Fruit fly (Drosophila melanogaster) whole organism, embryonic: ENCODE measurements around the gene piwi.

Source experiments
- Antp ChIP-seq: fragments of 200-800 bp; sonication (Bioruptor generic); optimal IDR thresholded peaks from 3 replicates; lab custom pipeline; 2016; ENCODE audit warnings: missing biosample characterization, missing genetic modification characterization
- Asciz ChIP-seq: fragments of 200-800 bp; sonication (Bioruptor generic); optimal IDR thresholded peaks from 2 replicates; lab custom pipeline; 2017; ENCODE audit warnings: missing biosample characterization, mild to moderate bottlenecking, missing genetic modification characterization, missing genetic modification reagents
- CG11695 ChIP-seq: fragments of 200-800 bp; sonication (Bioruptor generic); IDR thresholded peaks from 3 replicates; pipeline ENCODE4 v1.3.6; 2022; ENCODE audit warnings: missing biosample characterization, missing genetic modification characterization
- CG12769 ChIP-seq: fragments of 200-800 bp; sonication (Bioruptor generic); optimal IDR thresholded peaks from 2 replicates; lab custom pipeline; 2019; ENCODE audit warnings: missing biosample characterization, mild to moderate bottlenecking, missing genetic modification characterization, moderate library complexity
- CG14014 ChIP-seq: fragments of 200-800 bp; sonication (Bioruptor generic); IDR thresholded peaks from 2 replicates; pipeline ENCODE4 v1.3.6; 2022; ENCODE audit warnings: missing biosample characterization, missing genetic modification characterization
- CG14860 ChIP-seq: fragments of 200-800 bp; sonication (Bioruptor generic); IDR thresholded peaks from 3 replicates; pipeline ENCODE4 v1.3.6; 2022; ENCODE audit warnings: missing biosample characterization, missing genetic modification characterization; ENCODE audit not compliant: partially characterized antibody
- CG15011 ChIP-seq: fragments of 200-800 bp; sonication (Bioruptor generic); optimal IDR thresholded peaks from 3 replicates; lab custom pipeline; 2018; ENCODE audit warnings: missing biosample characterization, mild to moderate bottlenecking, missing genetic modification characterization
- CG1529 ChIP-seq: fragments of 200-800 bp; sonication (Bioruptor generic); optimal IDR thresholded peaks from 3 replicates; lab custom pipeline; 2018; ENCODE audit warnings: missing biosample characterization, missing genetic modification characterization
- CG15696 ChIP-seq: fragments of 200-800 bp; sonication (Bioruptor generic); optimal IDR thresholded peaks from 2 replicates; lab custom pipeline; 2019; ENCODE audit warnings: missing biosample characterization, mild to moderate bottlenecking, missing genetic modification characterization, moderate library complexity
- CG16779 ChIP-seq: fragments of 200-800 bp; sonication (Bioruptor generic); IDR thresholded peaks from 2 replicates; pipeline ENCODE4 v1.3.6; 2022; ENCODE audit warnings: missing biosample characterization, missing genetic modification characterization
- CG16863 ChIP-seq: fragments of 200-800 bp; sonication (Bioruptor generic); optimal IDR thresholded peaks from 3 replicates; lab custom pipeline; 2016; ENCODE audit warnings: missing biosample characterization, missing genetic modification characterization
- CG17328 ChIP-seq: fragments of 200-800 bp; sonication (Bioruptor generic); IDR thresholded peaks from 2 replicates; pipeline ENCODE4 v1.3.6; 2022; ENCODE audit warnings: missing biosample characterization, missing genetic modification characterization
- CG17802 ChIP-seq: fragments of 200-800 bp; sonication (Bioruptor generic); optimal IDR thresholded peaks from 2 replicates; lab custom pipeline; 2018; ENCODE audit warnings: missing biosample characterization, mild to moderate bottlenecking, missing genetic modification characterization, moderate library complexity
- CG17829 ChIP-seq: fragments of 200-800 bp; optimal IDR thresholded peaks from 2 replicates; lab custom pipeline; 2019; ENCODE audit warnings: missing biosample characterization, mild to moderate bottlenecking, missing genetic modification characterization, moderate library complexity
- CG2116 ChIP-seq: fragments of 200-800 bp; sonication (Bioruptor generic); optimal IDR thresholded peaks from 3 replicates; lab custom pipeline; 2018; ENCODE audit warnings: missing biosample characterization, mild to moderate bottlenecking, missing genetic modification characterization
- CG4328 ChIP-seq: fragments of 200-800 bp; sonication (Bioruptor generic); optimal IDR thresholded peaks from 3 replicates; lab custom pipeline; 2017; ENCODE audit warnings: missing biosample characterization, missing genetic modification reagents, missing genetic modification characterization
- CG4404 ChIP-seq: fragments of 200-800 bp; sonication (Bioruptor generic); IDR thresholded peaks from 2 replicates; pipeline ENCODE4 v1.3.6; 2022; ENCODE audit warnings: missing biosample characterization, missing genetic modification characterization
- CG4707 ChIP-seq: fragments of 200-800 bp; sonication (Bioruptor generic); optimal IDR thresholded peaks from 2 replicates; lab custom pipeline; 2018; ENCODE audit warnings: missing biosample characterization, mild to moderate bottlenecking, missing genetic modification characterization, moderate library complexity
- CG6654 ChIP-seq: fragments of 200-800 bp; sonication (Bioruptor generic); optimal IDR thresholded peaks from 2 replicates; lab custom pipeline; 2017; ENCODE audit warnings: missing biosample characterization, mild to moderate bottlenecking, missing genetic modification characterization
- CG7839 ChIP-seq: fragments of 200-800 bp; sonication (Bioruptor generic); optimal IDR thresholded peaks from 3 replicates; lab custom pipeline; 2018; ENCODE audit warnings: missing biosample characterization, mild to moderate bottlenecking, missing genetic modification characterization, moderate library complexity
- CG8359 ChIP-seq: fragments of 200-800 bp; sonication (Bioruptor generic); optimal IDR thresholded peaks from 2 replicates; lab custom pipeline; 2017; ENCODE audit warnings: missing biosample characterization, mild to moderate bottlenecking, missing genetic modification characterization, borderline replicate concordance
- CG9932 ChIP-seq: fragments of 200-800 bp; sonication (Bioruptor generic); IDR thresholded peaks from 2 replicates; pipeline ENCODE4 v1.3.6; 2022; ENCODE audit warnings: missing biosample characterization, missing genetic modification characterization
- CkIIα-i1 ChIP-seq: fragments of 200-800 bp; sonication (Bioruptor generic); IDR thresholded peaks from 2 replicates; pipeline ENCODE4 v1.3.6; 2022; ENCODE audit warnings: missing biosample characterization, missing genetic modification characterization
- D19A ChIP-seq: fragments of 200-800 bp; optimal IDR thresholded peaks from 3 replicates; lab custom pipeline; 2019; ENCODE audit warnings: missing biosample characterization, mild to moderate bottlenecking, missing genetic modification characterization, moderate library complexity
- Elba2 ChIP-seq: fragments of 200-800 bp; sonication (Bioruptor generic); optimal IDR thresholded peaks from 3 replicates; lab custom pipeline; 2016; ENCODE audit warnings: missing biosample characterization, missing genetic modification characterization
- Fer1 ChIP-seq: fragments of 200-800 bp; sonication (Bioruptor generic); optimal IDR thresholded peaks from 2 replicates; lab custom pipeline; 2017; ENCODE audit warnings: missing biosample characterization, mild to moderate bottlenecking, missing genetic modification characterization
- HmgD ChIP-seq: fragments of 200-800 bp; sonication (Bioruptor generic); optimal IDR thresholded peaks from 3 replicates; lab custom pipeline; 2016; ENCODE audit warnings: missing biosample characterization, missing genetic modification characterization
- Hr39 ChIP-seq: fragments of >200 bp; optimal IDR thresholded peaks from 2 replicates; lab custom pipeline; 2017
- Hr78 ChIP-seq, 2 experiments: fragments of 200-800 bp in 1 of 2; fragments of >200 bp in 1 of 2; sonication (Bioruptor generic) in 1 of 2; optimal IDR thresholded peaks; 2 replicates each; lab custom pipeline; 2017 to 2019; ENCODE audit warnings: missing biosample characterization in 2 of 2, missing genetic modification characterization in 2 of 2, mild to moderate bottlenecking in 1 of 2, moderate library complexity in 1 of 2
- Jarid2 ChIP-seq: fragments of 200-800 bp; sonication (Bioruptor generic); optimal IDR thresholded peaks from 3 replicates; lab custom pipeline; 2017; ENCODE audit warnings: mild to moderate bottlenecking, missing biosample characterization, missing genetic modification reagents, missing genetic modification characterization
- Mes4 ChIP-seq: fragments of 200-800 bp; sonication (Bioruptor generic); optimal IDR thresholded peaks from 2 replicates; lab custom pipeline; 2016; ENCODE audit warnings: missing biosample characterization, missing genetic modification characterization
- Nf-YB ChIP-seq: fragments of 200-800 bp; sonication (Bioruptor generic); optimal IDR thresholded peaks from 3 replicates; lab custom pipeline; 2019; ENCODE audit warnings: missing biosample characterization, mild to moderate bottlenecking, missing genetic modification characterization, moderate library complexity
- Rx ChIP-seq: fragments of 200-800 bp; sonication (Bioruptor generic); IDR thresholded peaks from 2 replicates; pipeline ENCODE4 v1.3.6; 2022; ENCODE audit warnings: missing biosample characterization, missing genetic modification characterization
- Sin3A ChIP-seq: fragments of >200 bp; optimal IDR thresholded peaks from 2 replicates; lab custom pipeline; 2018
- Sry-δ ChIP-seq: fragments of 200-800 bp; sonication (Bioruptor generic); optimal IDR thresholded peaks from 2 replicates; lab custom pipeline; 2016; ENCODE audit warnings: missing biosample characterization, missing genetic modification characterization
- Taf1 ChIP-seq: fragments of 200-800 bp; sonication (Bioruptor generic); IDR thresholded peaks from 2 replicates; pipeline ENCODE4 v1.3.6; 2022; ENCODE audit warnings: missing biosample characterization, missing genetic modification characterization
- al ChIP-seq: fragments of 200-800 bp; sonication (Bioruptor generic); IDR thresholded peaks from 2 replicates; pipeline ENCODE4 v1.3.6; 2022; ENCODE audit warnings: missing biosample characterization, missing genetic modification characterization
- chif ChIP-seq, 2 experiments: fragments of 200-800 bp; sonication (Bioruptor generic); optimal IDR thresholded peaks; 3 replicates each; lab custom pipeline; 2016; ENCODE audit warnings: missing biosample characterization in 2 of 2, missing genetic modification characterization in 2 of 2
- gcm ChIP-seq: fragments of 200-800 bp; sonication (Bioruptor generic); optimal IDR thresholded peaks from 2 replicates; lab custom pipeline; 2019; ENCODE audit warnings: missing biosample characterization, mild to moderate bottlenecking, missing genetic modification characterization, moderate library complexity
- gfzf ChIP-seq: fragments of 200-800 bp; sonication (Bioruptor generic); optimal IDR thresholded peaks from 2 replicates; lab custom pipeline; 2016; ENCODE audit warnings: missing biosample characterization, mild to moderate bottlenecking, missing genetic modification characterization, moderate library complexity
- grau ChIP-seq: fragments of 200-800 bp; optimal IDR thresholded peaks from 3 replicates; lab custom pipeline; 2019; ENCODE audit warnings: missing biosample characterization, mild to moderate bottlenecking, missing genetic modification characterization, moderate library complexity
- gsb-n ChIP-seq: fragments of 200-800 bp; sonication (Bioruptor generic); optimal IDR thresholded peaks from 3 replicates; lab custom pipeline; 2018; ENCODE audit warnings: missing biosample characterization, mild to moderate bottlenecking, missing genetic modification characterization
- hth ChIP-seq: fragments of >200 bp; optimal IDR thresholded peaks from 2 replicates; lab custom pipeline; 2017; ENCODE audit warnings: inconsistent platforms
- lmd ChIP-seq: fragments of 200-800 bp; sonication (Bioruptor generic); IDR thresholded peaks from 2 replicates; pipeline ENCODE4 v1.3.6; 2022; ENCODE audit warnings: missing biosample characterization, missing genetic modification characterization
- lov ChIP-seq, 2 experiments: fragments of 200-800 bp in 1 of 2; fragments of >200 bp in 1 of 2; sonication (Bioruptor generic) in 1 of 2; IDR thresholded peaks in 1 of 2; optimal IDR thresholded peaks in 1 of 2; 2 replicates in 1 of 2; 3 replicates in 1 of 2; pipeline versions ENCODE4 v1.3.6 to Lab custom; 2017 to 2022; ENCODE audit warnings: missing biosample characterization in 1 of 2, missing genetic modification characterization in 1 of 2
- maf-S ChIP-seq: fragments of 200-800 bp; sonication (Bioruptor generic); optimal IDR thresholded peaks from 2 replicates; lab custom pipeline; 2016; ENCODE audit warnings: missing biosample characterization, missing genetic modification characterization
- odd ChIP-seq: fragments of 200-800 bp; sonication (Bioruptor generic); optimal IDR thresholded peaks from 2 replicates; lab custom pipeline; 2017; ENCODE audit warnings: missing biosample characterization, mild to moderate bottlenecking, missing genetic modification characterization
- onecut ChIP-seq: fragments of 200-800 bp; sonication (Bioruptor generic); IDR thresholded peaks from 2 replicates; pipeline ENCODE4 v1.3.6; 2022; ENCODE audit warnings: missing biosample characterization, missing genetic modification characterization
- org-1 ChIP-seq: fragments of 200-800 bp; sonication (Bioruptor generic); optimal IDR thresholded peaks from 2 replicates; lab custom pipeline; 2017; ENCODE audit warnings: missing biosample characterization, missing genetic modification characterization
- peb ChIP-seq: fragments of 200-800 bp; sonication (Bioruptor generic); IDR thresholded peaks from 2 replicates; pipeline ENCODE4 v1.3.6; 2022; ENCODE audit warnings: missing biosample characterization, missing genetic modification characterization
- pho ChIP-seq: fragments of 200-800 bp; sonication (Bioruptor generic); optimal IDR thresholded peaks from 2 replicates; lab custom pipeline; 2016; ENCODE audit warnings: missing biosample characterization, missing genetic modification characterization
- so ChIP-seq: fragments of 200-800 bp; sonication (Bioruptor generic); IDR thresholded peaks from 3 replicates; pipeline ENCODE4 v1.3.6; 2022; ENCODE audit warnings: missing biosample characterization, missing genetic modification characterization

The piwi gene

DNA sequence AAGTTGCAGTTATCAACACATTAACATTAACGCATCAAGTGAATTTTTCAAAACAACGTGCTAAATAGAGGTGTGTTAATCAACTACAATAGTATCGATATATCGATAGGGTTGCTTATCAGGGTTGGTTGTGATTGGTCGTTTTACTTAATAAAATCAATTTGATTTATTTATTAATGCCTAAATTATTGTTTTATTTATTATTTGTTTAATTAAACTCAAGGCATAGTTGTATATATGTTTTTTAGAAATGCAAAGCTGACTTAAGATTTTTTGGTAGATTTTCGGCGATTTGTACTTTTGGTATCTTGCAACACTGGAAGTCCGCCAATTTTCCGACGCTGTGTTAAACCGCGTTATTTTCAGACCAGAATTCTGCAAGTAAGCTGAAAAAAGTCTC lies 23.8 kb upstream of the piwi start, which contains the start of the genes Art8 and dUTPase (continued):
- TF ChIP-seq chif (GFP tag; optimal IDR thresholded peaks at IDR 0.05; lab: Kevin White, UChicago): peak in 1 of 2 experiments; percentile 27
- TF ChIP-seq CG8359 (GFP tag; lab: Kevin White, UChicago): no peak
- no peak for TF ChIP-seq Asciz (GFP tag; lab: Kevin White, UChicago)
- peak; percentile 25 for TF ChIP-seq Sin3A
- no peak for TF ChIP-seq hth (lab: Kevin White, UChicago)
- TF ChIP-seq CG17802 (tag; lab: Kevin White, UChicago): no peak
- TF ChIP-seq Rx (GFP tag; lab: Robert Waterston, UW): no peak
- TF ChIP-seq CG9932: peak; percentile 85
- no peak for TF ChIP-seq Hr78 (GFP tag; optimal IDR thresholded peaks at IDR 0.05; lab: Kevin White, UChicago)
- peak; percentile 32 for TF ChIP-seq CG16863 (GFP tag; lab: Kevin White, UChicago)
- peak; percentile 58 for TF ChIP-seq gcm (GFP tag; lab: Kevin White, UChicago)
- no peak for TF ChIP-seq Hr39
- TF ChIP-seq lov (optimal IDR thresholded peaks at IDR 0.05; lab: Kevin White, UChicago): no peak
- TF ChIP-seq lov (GFP tag; IDR thresholded peaks at IDR 0.05; lab: Robert Waterston, UW): no peak
- peak; percentile 3 for TF ChIP-seq maf-S
- TF ChIP-seq CkIIα-i1 (GFP tag; lab: Robert Waterston, UW): no peak
- no peak for TF ChIP-seq peb (GFP tag; lab: Robert Waterston, UW)
- peak; percentile 89 for TF ChIP-seq Sry-δ
- TF ChIP-seq CG4404 (GFP tag; lab: Robert Waterston, UW): peak; percentile 52; the same call in 1 of the 2 replicates
- peak; percentile 75 for TF ChIP-seq Nf-YB (GFP tag; lab: Kevin White, UChicago)
- no peak for TF ChIP-seq odd (GFP tag; lab: Kevin White, UChicago)
- peak; percentile 21 for TF ChIP-seq CG4328 (GFP tag; lab: Kevin White, UChicago)
- TF ChIP-seq Antp: peak; percentile 39
- TF ChIP-seq onecut (GFP tag; lab: Robert Waterston, UW): no peak
- TF ChIP-seq lmd (GFP tag; lab: Robert Waterston, UW): peak; percentile 61
- peak; percentile 9 for TF ChIP-seq CG1529
- TF ChIP-seq CG17328 (GFP tag; lab: Robert Waterston, UW): peak; percentile 56; the same call in 1 of the 2 replicates
- TF ChIP-seq Fer1 (GFP tag; lab: Kevin White, UChicago): peak; percentile 73
- TF ChIP-seq Taf1 (GFP tag; lab: Robert Waterston, UW): peak; percentile 62
- peak; percentile 98 for TF ChIP-seq CG2116 (GFP tag; lab: Kevin White, UChicago)
- TF ChIP-seq al: peak; percentile 45
- peak; percentile 44 for TF ChIP-seq Elba2 (GFP tag; lab: Kevin White, UChicago)
- TF ChIP-seq CG14014 (GFP tag; lab: Robert Waterston, UW): peak; percentile 63
- TF ChIP-seq pho: peak; percentile 34
- peak; percentile 75 for TF ChIP-seq gsb-n
- TF ChIP-seq CG12769 (tag; lab: Kevin White, UChicago): no peak
- no peak for TF ChIP-seq so (GFP tag; lab: Robert Waterston, UW)
- peak; percentile 66 for TF ChIP-seq CG7839
- no peak for TF ChIP-seq org-1 (GFP tag; lab: Kevin White, UChicago)
- peak; percentile 79 for TF ChIP-seq CG17829 (tag; lab: Kevin White, UChicago)
- TF ChIP-seq CG15011 (GFP tag; lab: Kevin White, UChicago): peak; percentile 5
- TF ChIP-seq CG4707 (GFP tag; lab: Kevin White, UChicago): no peak
- peak; percentile 48; the same call in 1 of the 3 replicates for TF ChIP-seq CG11695
- TF ChIP-seq D19A: peak; percentile 56
- TF ChIP-seq Mes4 (GFP tag; lab: Kevin White, UChicago): no peak
- TF ChIP-seq CG6654 (GFP tag; lab: Kevin White, UChicago): no peak
- no peak for TF ChIP-seq CG16779 (GFP tag; lab: Robert Waterston, UW)
- peak; percentile 77 for TF ChIP-seq CG14860 (GFP tag; lab: Robert Waterston, UW)
- peak; percentile 54 for TF ChIP-seq gfzf (GFP tag; lab: Kevin White, UChicago)
- no peak for TF ChIP-seq HmgD (GFP tag; lab: Kevin White, UChicago)
- TF ChIP-seq CG15696: peak; percentile 60
- TF ChIP-seq Jarid2 (GFP tag; lab: Kevin White, UChicago): no peak
- peak; percentile 76 for TF ChIP-seq grau (tag; lab: Kevin White, UChicago)
